Fruit fly (Drosophila melanogaster) whole organism, embryonic: Measurements from ENCODE around the gene HHEX.

Source experiments
- Awh ChIP-seq: fragments of 200-800 bp; sonication (Bioruptor generic); IDR thresholded peaks from 2 replicates; pipeline ENCODE4, ENCODE4 v1.3.6; 2022; ENCODE audit warnings: missing biosample characterization, missing genetic modification characterization
- Bteb2 ChIP-seq: fragments of 200-800 bp; sonication (Bioruptor generic); optimal IDR thresholded peaks from 2 replicates; lab custom pipeline; 2016; ENCODE audit warnings: missing biosample characterization, missing genetic modification characterization
- CG10274 ChIP-seq: fragments of 200-800 bp; sonication (Bioruptor generic); optimal IDR thresholded peaks from 3 replicates; lab custom pipeline; 2017; ENCODE audit warnings: missing biosample characterization, mild to moderate bottlenecking, missing genetic modification characterization
- CG11085 ChIP-seq: fragments of 200-800 bp; sonication (Bioruptor generic); IDR thresholded peaks from 2 replicates; pipeline ENCODE4 v1.3.6; 2022; ENCODE audit warnings: missing biosample characterization, missing genetic modification characterization
- CG13775 ChIP-seq: fragments of 200-800 bp; sonication (Bioruptor generic); optimal IDR thresholded peaks from 3 replicates; lab custom pipeline; 2017; ENCODE audit warnings: missing biosample characterization, mild to moderate bottlenecking, missing genetic modification characterization
- CG14965 ChIP-seq: fragments of 200-800 bp; sonication (Bioruptor generic); optimal IDR thresholded peaks from 2 replicates; lab custom pipeline; 2016; ENCODE audit warnings: missing biosample characterization, missing genetic modification characterization, borderline replicate concordance
- CG17829 ChIP-seq: fragments of 200-800 bp; optimal IDR thresholded peaks from 2 replicates; lab custom pipeline; 2019; ENCODE audit warnings: missing biosample characterization, mild to moderate bottlenecking, missing genetic modification characterization, moderate library complexity
- CG30431 ChIP-seq: fragments of 200-800 bp; sonication (Bioruptor generic); optimal IDR thresholded peaks from 2 replicates; lab custom pipeline; 2017; ENCODE audit warnings: missing biosample characterization, missing genetic modification characterization
- CG31388 ChIP-seq: fragments of 200-800 bp; sonication (Bioruptor generic); optimal IDR thresholded peaks from 2 replicates; lab custom pipeline; 2016; ENCODE audit warnings: missing biosample characterization, missing genetic modification characterization
- CG32532 ChIP-seq: fragments of 200-800 bp; sonication (Bioruptor generic); IDR thresholded peaks from 2 replicates; pipeline ENCODE4 v1.3.6; 2022; ENCODE audit warnings: missing biosample characterization, missing genetic modification characterization
- CG3838 ChIP-seq: fragments of 200-800 bp; sonication (Bioruptor generic); optimal IDR thresholded peaks from 3 replicates; lab custom pipeline; 2016; ENCODE audit warnings: missing biosample characterization, missing genetic modification characterization
- CG3995 ChIP-seq: fragments of 200-800 bp; sonication (Bioruptor generic); optimal IDR thresholded peaks from 3 replicates; lab custom pipeline; 2016; ENCODE audit warnings: missing biosample characterization, missing genetic modification characterization
- CG5245 ChIP-seq: fragments of 200-800 bp; sonication (Bioruptor generic); optimal IDR thresholded peaks from 3 replicates; lab custom pipeline; 2016; ENCODE audit warnings: missing biosample characterization, missing genetic modification characterization
- CG6175 ChIP-seq: fragments of 200-800 bp; sonication (Bioruptor generic); IDR thresholded peaks from 3 replicates; pipeline ENCODE4 v1.3.6; 2022; ENCODE audit warnings: missing biosample characterization, missing genetic modification characterization
- CG7786 ChIP-seq: fragments of 200-800 bp; sonication (Bioruptor generic); optimal IDR thresholded peaks from 2 replicates; lab custom pipeline; 2016; ENCODE audit warnings: missing biosample characterization, missing genetic modification characterization
- CG7928 ChIP-seq: fragments of 200-800 bp; sonication (Bioruptor generic); optimal IDR thresholded peaks from 2 replicates; lab custom pipeline; 2017; ENCODE audit warnings: missing biosample characterization, mild to moderate bottlenecking, missing genetic modification characterization
- CG7963 ChIP-seq: fragments of 200-800 bp; sonication (Bioruptor generic); IDR thresholded peaks from 3 replicates; pipeline ENCODE4 v1.3.6; 2022; ENCODE audit warnings: missing biosample characterization, missing genetic modification characterization; ENCODE audit not compliant: partially characterized antibody
- Dek ChIP-seq: fragments of 200-800 bp; sonication (Bioruptor generic); optimal IDR thresholded peaks from 3 replicates; lab custom pipeline; 2019; ENCODE audit warnings: missing biosample characterization, mild to moderate bottlenecking, missing genetic modification characterization, moderate library complexity
- Dip3 ChIP-seq: fragments of 200-800 bp; sonication (Bioruptor generic); optimal IDR thresholded peaks from 3 replicates; lab custom pipeline; 2016; ENCODE audit warnings: missing biosample characterization, missing genetic modification characterization
- Doc3 ChIP-seq: fragments of 200-800 bp; sonication (Bioruptor generic); IDR thresholded peaks from 3 replicates; pipeline ENCODE4 v1.3.6; 2022; ENCODE audit warnings: missing biosample characterization, missing genetic modification characterization; ENCODE audit not compliant: partially characterized antibody
- Fer3 ChIP-seq: fragments of 200-800 bp; sonication (Bioruptor generic); optimal IDR thresholded peaks from 2 replicates; lab custom pipeline; 2018; ENCODE audit warnings: missing biosample characterization, mild to moderate bottlenecking, missing genetic modification characterization, moderate library complexity
- HLH3B ChIP-seq: fragments of 200-800 bp; sonication (Bioruptor generic); IDR thresholded peaks from 2 replicates; pipeline ENCODE4 v1.3.6; 2022; ENCODE audit warnings: missing biosample characterization, missing genetic modification characterization
- HLHmδ ChIP-seq: fragments of 200-800 bp; sonication (Bioruptor generic); optimal IDR thresholded peaks from 2 replicates; lab custom pipeline; 2018; ENCODE audit warnings: missing biosample characterization, mild to moderate bottlenecking, missing genetic modification characterization, moderate library complexity
- Lpt ChIP-seq: fragments of >200 bp; optimal IDR thresholded peaks from 2 replicates; lab custom pipeline; 2018; ENCODE audit warnings: missing biosample characterization, missing genetic modification characterization
- Mes4 ChIP-seq: fragments of 200-800 bp; sonication (Bioruptor generic); optimal IDR thresholded peaks from 2 replicates; lab custom pipeline; 2016; ENCODE audit warnings: missing biosample characterization, missing genetic modification characterization
- NC2α ChIP-seq: fragments of 200-800 bp; sonication (Bioruptor generic); optimal IDR thresholded peaks from 2 replicates; lab custom pipeline; 2016; ENCODE audit warnings: missing biosample characterization, missing genetic modification characterization
- Pdp1 ChIP-seq, 2 experiments: fragments of 200-800 bp; sonication (Bioruptor generic); optimal IDR thresholded peaks; 3 replicates each; lab custom pipeline; 2016; ENCODE audit warnings: missing biosample characterization in 2 of 2, missing genetic modification characterization in 2 of 2, mild to moderate bottlenecking in 1 of 2, moderate library complexity in 1 of 2
- Ptx1 ChIP-seq: fragments of 200-800 bp; sonication (Bioruptor generic); IDR thresholded peaks from 2 replicates; pipeline ENCODE4 v1.3.6; 2022; ENCODE audit warnings: missing biosample characterization, missing genetic modification characterization
- Side ChIP-seq: fragments of 200-800 bp; sonication (Bioruptor generic); optimal IDR thresholded peaks from 2 replicates; lab custom pipeline; 2016; ENCODE audit warnings: missing biosample characterization, missing genetic modification characterization
- Taf1 ChIP-seq: fragments of 200-800 bp; sonication (Bioruptor generic); IDR thresholded peaks from 2 replicates; pipeline ENCODE4 v1.3.6; 2022; ENCODE audit warnings: missing biosample characterization, missing genetic modification characterization
- cwo ChIP-seq: fragments of 200-800 bp; sonication (Bioruptor generic); optimal IDR thresholded peaks from 3 replicates; lab custom pipeline; 2017; ENCODE audit warnings: missing biosample characterization, missing genetic modification characterization, mild to moderate bottlenecking, moderate library complexity, missing genetic modification reagents
- dimm ChIP-seq: fragments of 200-800 bp; sonication (Bioruptor generic); IDR thresholded peaks from 2 replicates; pipeline ENCODE4 v1.3.6; 2022; ENCODE audit warnings: missing biosample characterization, missing genetic modification characterization
- disco-r ChIP-seq: fragments of 200-800 bp; sonication (Bioruptor generic); optimal IDR thresholded peaks from 2 replicates; lab custom pipeline; 2016; ENCODE audit warnings: missing biosample characterization, missing genetic modification characterization
- emc ChIP-seq: fragments of 200-800 bp; sonication (Bioruptor generic); optimal IDR thresholded peaks from 2 replicates; lab custom pipeline; 2016; ENCODE audit warnings: missing biosample characterization, missing genetic modification characterization
- esg ChIP-seq: fragments of 200-800 bp; sonication (Bioruptor generic); conservative IDR thresholded peaks from 2 replicates; pipeline ENCODE4 v1.3.6; 2022; ENCODE audit warnings: missing biosample characterization, missing genetic modification characterization
- fru ChIP-seq: fragments of >200 bp; optimal IDR thresholded peaks from 2 replicates; lab custom pipeline; 2017
- fu2 ChIP-seq: fragments of 200-800 bp; sonication (Bioruptor generic); optimal IDR thresholded peaks from 2 replicates; lab custom pipeline; 2016; ENCODE audit warnings: missing biosample characterization, missing genetic modification characterization
- gfzf ChIP-seq: fragments of 200-800 bp; sonication (Bioruptor generic); optimal IDR thresholded peaks from 2 replicates; lab custom pipeline; 2016; ENCODE audit warnings: missing biosample characterization, mild to moderate bottlenecking, missing genetic modification characterization, moderate library complexity
- hb ChIP-seq: fragments of 200-800 bp; sonication (Bioruptor generic); IDR thresholded peaks from 3 replicates; pipeline ENCODE4 v1.3.6; 2022; ENCODE audit warnings: missing biosample characterization, missing genetic modification characterization; ENCODE audit not compliant: partially characterized antibody
- jigr1 ChIP-seq: fragments of 200-800 bp; sonication (Bioruptor generic); IDR thresholded peaks from 3 replicates; pipeline ENCODE4 v1.3.6; 2022; ENCODE audit warnings: missing biosample characterization, missing genetic modification characterization
- lbe ChIP-seq: fragments of 200-800 bp; sonication (Bioruptor generic); optimal IDR thresholded peaks from 2 replicates; lab custom pipeline; 2016; ENCODE audit warnings: missing biosample characterization, mild to moderate bottlenecking, missing genetic modification characterization
- luna ChIP-seq: fragments of 200-800 bp; sonication (Bioruptor generic); optimal IDR thresholded peaks from 2 replicates; lab custom pipeline; 2016; ENCODE audit warnings: missing biosample characterization, missing genetic modification characterization
- nau ChIP-seq: fragments of 200-800 bp; sonication (Bioruptor generic); optimal IDR thresholded peaks from 3 replicates; lab custom pipeline; 2017; ENCODE audit warnings: missing biosample characterization, mild to moderate bottlenecking, missing genetic modification characterization, missing genetic modification reagents
- otp ChIP-seq: fragments of 200-800 bp; sonication (Bioruptor generic); IDR thresholded peaks from 3 replicates; pipeline ENCODE4, ENCODE4 v1.3.6; 2022; ENCODE audit warnings: missing biosample characterization, missing genetic modification characterization
- peb ChIP-seq: fragments of 200-800 bp; sonication (Bioruptor generic); IDR thresholded peaks from 2 replicates; pipeline ENCODE4 v1.3.6; 2022; ENCODE audit warnings: missing biosample characterization, missing genetic modification characterization
- schlank ChIP-seq: fragments of 200-800 bp; sonication (Bioruptor generic); optimal IDR thresholded peaks from 2 replicates; lab custom pipeline; 2018; ENCODE audit warnings: missing biosample characterization, mild to moderate bottlenecking, missing genetic modification characterization
- sima ChIP-seq: fragments of 200-800 bp; sonication (Bioruptor generic); optimal IDR thresholded peaks from 2 replicates; lab custom pipeline; 2016; ENCODE audit warnings: missing biosample characterization, missing genetic modification characterization
- tna ChIP-seq: fragments of 200-800 bp; sonication (Bioruptor generic); IDR thresholded peaks from 2 replicates; pipeline ENCODE4 v1.3.6; 2022; ENCODE audit warnings: missing biosample characterization, missing genetic modification characterization; ENCODE audit not compliant: partially characterized antibody
- toy ChIP-seq: fragments of 200-800 bp; sonication (Bioruptor generic); IDR thresholded peaks from 2 replicates; pipeline ENCODE4 v1.3.6; 2022; ENCODE audit warnings: missing biosample characterization, missing genetic modification characterization
- zen2 ChIP-seq: fragments of 200-800 bp; sonication (Bioruptor generic); IDR thresholded peaks from 3 replicates; pipeline ENCODE4 v1.3.6; 2022; ENCODE audit warnings: missing biosample characterization, missing genetic modification characterization; ENCODE audit not compliant: partially characterized antibody

HHEX gene

dm6 chr3R:21107907-21108591, 27.3 kb upstream of the HHEX start, which contains the start of the genes Sec15 and rtet (continued):
- TF ChIP-seq Ptx1 (GFP tag; lab: Robert Waterston, UW), result peak; percentile 48; the same call in 1 of the 2 replicates
- peak; percentile 30; the same call in 1 of the 2 replicates for TF ChIP-seq peb (GFP tag; lab: Robert Waterston, UW)
- TF ChIP-seq Side (GFP tag; lab: Kevin White, UChicago), result no peak
- TF ChIP-seq Pdp1 (GFP tag; optimal IDR thresholded peaks at IDR 0.05; lab: Kevin White, UChicago), result peak in 1 of 2 experiments; percentile 11
- peak; percentile 53; the same call in 1 of the 3 replicates for TF ChIP-seq zen2
- TF ChIP-seq hb (GFP tag; lab: Robert Waterston, UW), result peak; percentile 9; the same call in 2 of the 3 replicates
- TF ChIP-seq CG7928, result no peak
- TF ChIP-seq Doc3, result 0 out of 3 replicates have a peak, but pooled peaks have one; percentile 43
- TF ChIP-seq gfzf, result no peak
- peak; percentile 35 for TF ChIP-seq CG7786 (GFP tag; lab: Kevin White, UChicago)
- TF ChIP-seq CG17829 (tag; lab: Kevin White, UChicago), result peak; percentile 67
- no peak for TF ChIP-seq emc (GFP tag; lab: Kevin White, UChicago)
- TF ChIP-seq CG31388, result no peak
- peak; percentile 38; the same call in 1 of the 2 replicates for TF ChIP-seq HLH3B (GFP tag; lab: Robert Waterston, UW)
- 0 out of 2 replicates have a peak, but pooled peaks have one; percentile 13 for TF ChIP-seq CG11085
- TF ChIP-seq esg (GFP tag; lab: Robert Waterston, UW), result no peak
- TF ChIP-seq schlank (tag; lab: Kevin White, UChicago), result no peak
- peak; percentile 22; the same call in 1 of the 3 replicates for TF ChIP-seq CG7963
- no peak for TF ChIP-seq nau
- no peak for TF ChIP-seq fru (lab: Kevin White, UChicago)
- peak; percentile 17 for TF ChIP-seq Dip3 (GFP tag; lab: Kevin White, UChicago)
- TF ChIP-seq toy, result no peak
- peak; percentile 67; the same call in 1 of the 2 replicates for TF ChIP-seq CG32532
- TF ChIP-seq CG5245, result peak; percentile 16
- TF ChIP-seq NC2α (GFP tag; lab: Kevin White, UChicago), result no peak
- TF ChIP-seq Fer3 (tag; lab: Kevin White, UChicago), result peak; percentile 50
- no peak for TF ChIP-seq sima (GFP tag; lab: Kevin White, UChicago)
- TF ChIP-seq Taf1 (GFP tag; lab: Robert Waterston, UW), result no peak
- TF ChIP-seq HLHmδ (GFP tag; lab: Kevin White, UChicago), result no peak
- TF ChIP-seq CG3838 (GFP tag; lab: Kevin White, UChicago), result no peak
- TF ChIP-seq disco-r (GFP tag; lab: Kevin White, UChicago), result no peak
- no peak for TF ChIP-seq Awh (GFP tag; lab: Robert Waterston, UW)
- no peak for TF ChIP-seq CG6175 (GFP tag; lab: Robert Waterston, UW)
- no peak for TF ChIP-seq CG10274 (GFP tag; lab: Kevin White, UChicago)
- TF ChIP-seq tna (GFP tag; lab: Robert Waterston, UW), result peak; percentile 24
- peak; percentile 28 for TF ChIP-seq Bteb2 (GFP tag; lab: Kevin White, UChicago)
- TF ChIP-seq Dek, result peak; percentile 3
- TF ChIP-seq dimm (GFP tag; lab: Robert Waterston, UW), result no peak
- TF ChIP-seq lbe (GFP tag; lab: Kevin White, UChicago), result peak; percentile 7
- peak; percentile 3 for TF ChIP-seq Mes4 (GFP tag; lab: Kevin White, UChicago)
- TF ChIP-seq CG14965 (GFP tag; lab: Kevin White, UChicago), result no peak
- TF ChIP-seq Lpt, result no peak
- TF ChIP-seq luna (GFP tag; lab: Kevin White, UChicago), result no peak
- TF ChIP-seq jigr1 (GFP tag; lab: Robert Waterston, UW), result no peak
- no peak for TF ChIP-seq CG3995 (GFP tag; lab: Kevin White, UChicago)
- TF ChIP-seq fu2 (GFP tag; lab: Kevin White, UChicago), result peak; percentile 5
- TF ChIP-seq cwo (GFP tag; lab: Kevin White, UChicago), result peak; percentile 39
- TF ChIP-seq CG13775 (GFP tag; lab: Kevin White, UChicago), result peak; percentile 88
- TF ChIP-seq otp (GFP tag; lab: Robert Waterston, UW), result peak; percentile 32; the same call in 1 of the 3 replicates
- TF ChIP-seq CG30431 (GFP tag; lab: Kevin White, UChicago), result peak; percentile 27
